Fruit fly (Drosophila melanogaster) whole organism, embryonic: ENCODE results near the gene rec.

Experiments
- Asciz ChIP-seq: fragments of 200-800 bp; sonication (Bioruptor generic); optimal IDR thresholded peaks from 2 replicates; lab custom pipeline; 2017; ENCODE audit warnings: missing biosample characterization, mild to moderate bottlenecking, missing genetic modification characterization, missing genetic modification reagents
- Atf-2 ChIP-seq: fragments of 200-800 bp; sonication (Bioruptor generic); optimal IDR thresholded peaks from 2 replicates; lab custom pipeline; 2016; ENCODE audit warnings: missing biosample characterization, missing genetic modification characterization
- C15 ChIP-seq: fragments of 200-800 bp; sonication (Bioruptor generic); IDR thresholded peaks from 3 replicates; pipeline ENCODE4 v1.3.6; 2022; ENCODE audit warnings: missing biosample characterization, missing genetic modification characterization
- CG1024 ChIP-seq: fragments of 200-800 bp; sonication (Bioruptor generic); IDR thresholded peaks from 2 replicates; pipeline ENCODE4 v1.3.6; 2022; ENCODE audit warnings: missing biosample characterization, missing genetic modification characterization
- CG10959 ChIP-seq: fragments of 200-800 bp; sonication (Bioruptor generic); IDR thresholded peaks from 2 replicates; pipeline ENCODE4 v1.3.6; 2022; ENCODE audit warnings: missing biosample characterization, missing genetic modification characterization
- CG13123 ChIP-seq: fragments of 200-800 bp; sonication (Bioruptor generic); optimal IDR thresholded peaks from 2 replicates; lab custom pipeline; 2016; ENCODE audit warnings: missing biosample characterization, missing genetic modification characterization
- CG13296 ChIP-seq: fragments of 200-800 bp; sonication (Bioruptor generic); optimal IDR thresholded peaks from 3 replicates; lab custom pipeline; 2018; ENCODE audit warnings: missing biosample characterization, mild to moderate bottlenecking, missing genetic modification characterization
- CG17612 ChIP-seq: fragments of 200-800 bp; sonication (Bioruptor generic); IDR thresholded peaks from 2 replicates; pipeline ENCODE4 v1.3.6; 2022; ENCODE audit warnings: missing biosample characterization, missing genetic modification characterization
- CG1832 ChIP-seq: fragments of 200-800 bp; sonication (Bioruptor generic); optimal IDR thresholded peaks from 2 replicates; lab custom pipeline; 2017; ENCODE audit warnings: missing biosample characterization, mild to moderate bottlenecking, missing genetic modification characterization, inconsistent platforms
- CG2712 ChIP-seq: fragments of 200-800 bp; optimal IDR thresholded peaks from 3 replicates; lab custom pipeline; 2019; ENCODE audit warnings: missing biosample characterization, mild to moderate bottlenecking, missing genetic modification characterization, moderate library complexity
- CG2889 ChIP-seq: fragments of 200-800 bp; sonication (Bioruptor generic); IDR thresholded peaks from 3 replicates; pipeline ENCODE4 v1.3.6; 2022; ENCODE audit warnings: missing biosample characterization, missing genetic modification characterization
- CG31388 ChIP-seq: fragments of 200-800 bp; sonication (Bioruptor generic); optimal IDR thresholded peaks from 2 replicates; lab custom pipeline; 2016; ENCODE audit warnings: missing biosample characterization, missing genetic modification characterization
- CG3838 ChIP-seq: fragments of 200-800 bp; sonication (Bioruptor generic); optimal IDR thresholded peaks from 3 replicates; lab custom pipeline; 2016; ENCODE audit warnings: missing biosample characterization, missing genetic modification characterization
- CG42726 ChIP-seq: fragments of 200-800 bp; sonication (Bioruptor generic); IDR thresholded peaks from 2 replicates; pipeline ENCODE4 v1.3.6; 2022; ENCODE audit warnings: missing biosample characterization, missing genetic modification characterization; ENCODE audit not compliant: partially characterized antibody
- CG5245 ChIP-seq: fragments of 200-800 bp; sonication (Bioruptor generic); optimal IDR thresholded peaks from 3 replicates; lab custom pipeline; 2016; ENCODE audit warnings: missing biosample characterization, missing genetic modification characterization
- CG7928 ChIP-seq: fragments of 200-800 bp; sonication (Bioruptor generic); optimal IDR thresholded peaks from 2 replicates; lab custom pipeline; 2017; ENCODE audit warnings: missing biosample characterization, mild to moderate bottlenecking, missing genetic modification characterization
- CG8089 ChIP-seq: fragments of 200-800 bp; sonication (Bioruptor generic); optimal IDR thresholded peaks from 3 replicates; lab custom pipeline; 2016; ENCODE audit warnings: missing biosample characterization, missing genetic modification characterization
- CG8478 ChIP-seq: fragments of >200 bp; optimal IDR thresholded peaks from 2 replicates; lab custom pipeline; 2018
- CG9215 ChIP-seq: fragments of 200-800 bp; sonication (Bioruptor generic); IDR thresholded peaks from 2 replicates; pipeline ENCODE4 v1.3.6; 2022; ENCODE audit warnings: missing biosample characterization, missing genetic modification characterization
- ERR ChIP-seq: fragments of 200-800 bp; sonication (Bioruptor generic); optimal IDR thresholded peaks from 2 replicates; lab custom pipeline; 2016; ENCODE audit warnings: missing biosample characterization, missing genetic modification characterization
- Ets97D ChIP-seq: fragments of 200-800 bp; sonication (Bioruptor generic); optimal IDR thresholded peaks from 3 replicates; lab custom pipeline; 2016; ENCODE audit warnings: missing biosample characterization, missing genetic modification characterization
- Hmx ChIP-seq: fragments of 200-800 bp; sonication (Bioruptor generic); optimal IDR thresholded peaks from 2 replicates; lab custom pipeline; 2016; ENCODE audit warnings: missing biosample characterization, missing genetic modification characterization
- Hr39 ChIP-seq: fragments of >200 bp; optimal IDR thresholded peaks from 2 replicates; lab custom pipeline; 2017
- Lpt ChIP-seq: fragments of >200 bp; optimal IDR thresholded peaks from 2 replicates; lab custom pipeline; 2018; ENCODE audit warnings: missing biosample characterization, missing genetic modification characterization
- MBD-R2 ChIP-seq: fragments of 200-800 bp; sonication (Bioruptor generic); IDR thresholded peaks from 2 replicates; pipeline ENCODE4 v1.3.6; 2022; ENCODE audit warnings: missing biosample characterization, missing genetic modification characterization
- NC2α ChIP-seq: fragments of 200-800 bp; sonication (Bioruptor generic); optimal IDR thresholded peaks from 2 replicates; lab custom pipeline; 2016; ENCODE audit warnings: missing biosample characterization, missing genetic modification characterization
- Nf-YA ChIP-seq: fragments of 200-800 bp; sonication (Bioruptor generic); IDR thresholded peaks from 2 replicates; pipeline ENCODE4 v1.3.6; 2022; ENCODE audit warnings: missing biosample characterization, missing genetic modification characterization
- Ptx1 ChIP-seq: fragments of 200-800 bp; sonication (Bioruptor generic); IDR thresholded peaks from 2 replicates; pipeline ENCODE4 v1.3.6; 2022; ENCODE audit warnings: missing biosample characterization, missing genetic modification characterization
- amos ChIP-seq: fragments of 200-800 bp; sonication (Bioruptor generic); IDR thresholded peaks from 2 replicates; pipeline ENCODE4 v1.3.6; 2022; ENCODE audit warnings: missing biosample characterization, missing genetic modification characterization; ENCODE audit not compliant: partially characterized antibody
- ara ChIP-seq: fragments of 200-800 bp; sonication (Bioruptor generic); IDR thresholded peaks from 2 replicates; pipeline ENCODE4 v1.3.6; 2022; ENCODE audit warnings: missing biosample characterization, missing genetic modification characterization
- ato ChIP-seq: fragments of 200-800 bp; sonication (Bioruptor generic); IDR thresholded peaks from 2 replicates; pipeline ENCODE4 v1.3.6; 2022; ENCODE audit warnings: missing biosample characterization, missing genetic modification characterization; ENCODE audit not compliant: partially characterized antibody
- az2 ChIP-seq: fragments of 200-800 bp; sonication (Bioruptor generic); optimal IDR thresholded peaks from 3 replicates; lab custom pipeline; 2016; ENCODE audit warnings: missing biosample characterization, missing genetic modification characterization
- crol ChIP-seq: fragments of 200-800 bp; sonication (Bioruptor generic); IDR thresholded peaks from 2 replicates; pipeline ENCODE4 v1.3.6; 2022; ENCODE audit warnings: missing biosample characterization, missing genetic modification characterization
- crp ChIP-seq, 2 experiments: fragments of 200-800 bp; sonication (Bioruptor generic); optimal IDR thresholded peaks; 2 replicates in 1 of 2; 3 replicates in 1 of 2; lab custom pipeline; 2017; ENCODE audit warnings: missing biosample characterization in 2 of 2, missing genetic modification characterization in 2 of 2, mild to moderate bottlenecking in 1 of 2, moderate library complexity in 1 of 2
- dysf ChIP-seq: fragments of 200-800 bp; sonication (Bioruptor generic); IDR thresholded peaks from 3 replicates; pipeline ENCODE4 v1.3.6; 2022; ENCODE audit warnings: missing biosample characterization, missing genetic modification characterization
- fd96Cb ChIP-seq: fragments of 200-800 bp; sonication (Bioruptor generic); optimal IDR thresholded peaks from 2 replicates; lab custom pipeline; 2018; ENCODE audit warnings: missing biosample characterization, mild to moderate bottlenecking, missing genetic modification characterization, moderate library complexity
- gce ChIP-seq: fragments of 200-800 bp; sonication (Bioruptor generic); IDR thresholded peaks from 3 replicates; pipeline ENCODE4 v1.3.6; 2022; ENCODE audit warnings: missing biosample characterization, missing genetic modification characterization
- gem ChIP-seq: fragments of 200-800 bp; sonication (Bioruptor generic); optimal IDR thresholded peaks from 2 replicates; lab custom pipeline; 2019; ENCODE audit warnings: missing biosample characterization, mild to moderate bottlenecking, missing genetic modification characterization, moderate library complexity
- gfzf ChIP-seq: fragments of 200-800 bp; sonication (Bioruptor generic); optimal IDR thresholded peaks from 2 replicates; lab custom pipeline; 2016; ENCODE audit warnings: missing biosample characterization, mild to moderate bottlenecking, missing genetic modification characterization, moderate library complexity
- gsb ChIP-seq: fragments of 200-800 bp; sonication (Bioruptor generic); IDR thresholded peaks from 2 replicates; pipeline ENCODE4 v1.3.6; 2022; ENCODE audit warnings: missing biosample characterization, missing genetic modification characterization
- lilli ChIP-seq: fragments of 200-800 bp; sonication (Bioruptor generic); optimal IDR thresholded peaks from 3 replicates; lab custom pipeline; 2016; ENCODE audit warnings: missing biosample characterization, missing genetic modification characterization
- nerfin-1 ChIP-seq: fragments of 200-800 bp; sonication (Bioruptor generic); optimal IDR thresholded peaks from 3 replicates; lab custom pipeline; 2019; ENCODE audit warnings: missing biosample characterization, mild to moderate bottlenecking, missing genetic modification characterization, moderate library complexity
- nom ChIP-seq: fragments of 200-800 bp; sonication (Bioruptor generic); optimal IDR thresholded peaks from 2 replicates; lab custom pipeline; 2017; ENCODE audit warnings: missing biosample characterization, missing genetic modification characterization, mild to moderate bottlenecking, moderate library complexity, missing genetic modification reagents
- pho ChIP-seq: fragments of 200-800 bp; sonication (Bioruptor generic); optimal IDR thresholded peaks from 2 replicates; lab custom pipeline; 2016; ENCODE audit warnings: missing biosample characterization, missing genetic modification characterization
- pros ChIP-seq: fragments of 200-800 bp; sonication (Bioruptor generic); optimal IDR thresholded peaks from 3 replicates; lab custom pipeline; 2019; ENCODE audit warnings: missing biosample characterization, mild to moderate bottlenecking, missing genetic modification characterization, moderate library complexity
- sens ChIP-seq: fragments of 200-800 bp; sonication (Bioruptor generic); peaks from one replicate; lab custom pipeline; 2016; ENCODE audit warnings: missing biosample characterization, missing genetic modification characterization
- seq ChIP-seq: fragments of 200-800 bp; sonication (Bioruptor generic); IDR thresholded peaks from 2 replicates; pipeline ENCODE4 v1.3.6; 2022; ENCODE audit warnings: missing biosample characterization, missing genetic modification characterization
- sug ChIP-seq: fragments of 200-800 bp; optimal IDR thresholded peaks from 2 replicates; lab custom pipeline; 2019; ENCODE audit warnings: missing biosample characterization, mild to moderate bottlenecking, missing genetic modification characterization, moderate library complexity
- twi ChIP-seq: fragments of 200-800 bp; optimal IDR thresholded peaks from 2 replicates; lab custom pipeline; 2019; ENCODE audit warnings: missing biosample characterization, mild to moderate bottlenecking, missing genetic modification characterization, moderate library complexity
- tx ChIP-seq: fragments of 200-800 bp; sonication (Bioruptor generic); optimal IDR thresholded peaks from 2 replicates; lab custom pipeline; 2016; ENCODE audit warnings: missing biosample characterization, missing genetic modification characterization
- unc-4 ChIP-seq: fragments of 200-800 bp; sonication (Bioruptor generic); IDR thresholded peaks from 2 replicates; pipeline ENCODE4 v1.3.6; 2022; ENCODE audit warnings: missing biosample characterization, missing genetic modification characterization; ENCODE audit not compliant: partially characterized antibody
- unpg ChIP-seq: fragments of 200-800 bp; sonication (Bioruptor generic); optimal IDR thresholded peaks from 3 replicates; lab custom pipeline; 2018; ENCODE audit warnings: missing biosample characterization, mild to moderate bottlenecking, missing genetic modification characterization, moderate library complexity

The rec gene

DNA sequence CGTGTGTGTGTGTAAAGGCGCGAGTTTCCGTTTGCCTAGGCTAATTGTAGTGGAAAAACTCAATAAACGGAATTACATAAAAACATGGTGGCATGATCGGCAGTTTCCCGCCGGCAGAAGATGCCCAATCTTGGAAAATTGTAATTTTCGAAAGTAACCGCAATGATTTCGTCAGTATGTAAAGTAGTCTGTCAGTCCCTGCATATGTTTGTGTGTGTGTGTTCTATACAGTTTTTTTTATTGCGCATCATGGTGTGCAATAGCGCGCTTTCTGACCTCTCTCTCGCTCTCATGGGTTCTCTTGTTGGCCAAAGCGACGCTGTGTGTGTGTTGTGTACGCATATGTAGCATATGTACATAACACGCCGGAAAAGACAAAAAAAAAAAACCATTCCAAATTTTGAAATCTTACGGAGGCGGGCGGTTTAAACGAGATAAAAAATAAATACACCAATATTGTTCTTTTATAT lies 38.1 kb downstream of the rec start (continued):
- TF ChIP-seq twi (tag; lab: Kevin White, UChicago) (peak; percentile 77), pho (GFP tag; lab: Kevin White, UChicago) (peak; percentile 73), gce (0 out of 3 replicates have a peak, but pooled peaks have one; percentile 5), dysf (GFP tag; lab: Robert Waterston, UW) (peak; percentile 28; the same call in 1 of the 3 replicates), pros (GFP tag; lab: Kevin White, UChicago) (no peak), CG2712 (tag; lab: Kevin White, UChicago) (peak; percentile 9), CG2889 (no peak), CG8478 (lab: Kevin White, UChicago) (peak; percentile 98), CG13296 (GFP tag; lab: Kevin White, UChicago) (peak; percentile 38), crol (GFP tag; lab: Robert Waterston, UW) (no peak), CG31388 (GFP tag; lab: Kevin White, UChicago) (no peak), Atf-2 (GFP tag; lab: Kevin White, UChicago) (peak; percentile 1), CG7928 (GFP tag; lab: Kevin White, UChicago) (peak; percentile 2), lilli (GFP tag; lab: Kevin White, UChicago) (peak; percentile 16), amos (GFP tag; lab: Robert Waterston, UW) (no peak), CG8089 (GFP tag; lab: Kevin White, UChicago) (peak; percentile 30), CG1832 (GFP tag; lab: Kevin White, UChicago) (peak; percentile 50), CG1024 (GFP tag; lab: Robert Waterston, UW) (0 out of 2 replicates have a peak, but pooled peaks have one; percentile 28), CG13123 (GFP tag; lab: Kevin White, UChicago) (peak; percentile 62), CG5245 (GFP tag; lab: Kevin White, UChicago) (no peak), Hr39 (lab: Kevin White, UChicago) (no peak), CG42726 (GFP tag; lab: Robert Waterston, UW) (no peak), az2 (no peak), MBD-R2 (peak; percentile 34; the same call in 1 of the 2 replicates), ERR (GFP tag; lab: Kevin White, UChicago) (no peak), ato (GFP tag; lab: Robert Waterston, UW) (no peak), Asciz (GFP tag; lab: Kevin White, UChicago) (peak; percentile 53), Hmx (no peak), NC2α (peak; percentile 61), unc-4 (GFP tag; lab: Robert Waterston, UW) (no peak), nerfin-1 (tag; lab: Kevin White, UChicago) (peak; percentile 62), crp (GFP tag; optimal IDR thresholded peaks at IDR 0.05; lab: Kevin White, UChicago) (no peak), nom (GFP tag; lab: Kevin White, UChicago) (peak; percentile 53), CG9215 (no peak), Lpt (GFP tag; lab: Kevin White, UChicago) (no peak), Nf-YA (GFP tag; lab: Robert Waterston, UW) (no peak), sens (GFP tag; lab: Kevin White, UChicago) (peak; percentile 85), seq (GFP tag; lab: Robert Waterston, UW) (peak; percentile 40; the same call in 1 of the 2 replicates), unpg (GFP tag; lab: Kevin White, UChicago) (peak; percentile 4), tx (GFP tag; lab: Kevin White, UChicago) (no peak), gsb (no peak), CG10959 (GFP tag; lab: Robert Waterston, UW) (no peak), fd96Cb (tag; lab: Kevin White, UChicago) (no peak), gem (tag; lab: Kevin White, UChicago) (peak; percentile 41), CG3838 (GFP tag; lab: Kevin White, UChicago) (peak; percentile 41), Ptx1 (GFP tag; lab: Robert Waterston, UW) (no peak), gfzf (GFP tag; lab: Kevin White, UChicago) (no peak), sug (peak; percentile 5), C15 (GFP tag; lab: Robert Waterston, UW) (no peak), ara (GFP tag; lab: Robert Waterston, UW) (no peak), Ets97D (GFP tag; lab: Kevin White, UChicago) (no peak), CG17612 (GFP tag; lab: Robert Waterston, UW) (no peak)
